Fruit fly (Drosophila melanogaster): Measurements from ENCODE around the gene CG6739.

CG6739 gene

DNA sequence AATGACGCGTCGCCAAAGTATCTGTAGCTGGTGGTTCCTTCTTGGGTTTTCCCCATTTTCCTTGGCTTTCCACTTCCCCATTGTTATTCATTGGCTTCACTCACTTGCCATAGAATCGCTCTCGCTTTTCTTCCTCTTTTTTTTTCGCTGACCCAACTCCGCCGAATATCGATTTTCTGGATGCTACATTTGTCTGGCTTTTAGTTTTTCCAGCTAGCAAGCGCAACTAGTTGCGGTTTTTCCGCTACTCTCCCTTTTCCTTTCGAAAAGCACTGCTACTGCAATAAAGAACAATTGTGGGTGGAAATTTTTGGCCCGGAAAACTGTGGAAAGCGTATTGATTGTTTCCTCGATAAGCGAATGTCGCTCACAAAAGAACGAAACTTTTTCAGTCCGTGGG is 21.1 kb upstream of the CG6739 start:
- no peak for TF ChIP-seq noc (tag; optimal IDR thresholded peaks at IDR 0.05)

dm6 chr2L:7592858-7593257 is 15.3 kb upstream of the CG6739 start:
- TF ChIP-seq noc (tag; optimal IDR thresholded peaks at IDR 0.05), result no peak

dm6 chr2L:7596862-7597261 is 11.3 kb upstream of the CG6739 start:
- TF ChIP-seq noc (tag; optimal IDR thresholded peaks at IDR 0.05), result no peak

DNA sequence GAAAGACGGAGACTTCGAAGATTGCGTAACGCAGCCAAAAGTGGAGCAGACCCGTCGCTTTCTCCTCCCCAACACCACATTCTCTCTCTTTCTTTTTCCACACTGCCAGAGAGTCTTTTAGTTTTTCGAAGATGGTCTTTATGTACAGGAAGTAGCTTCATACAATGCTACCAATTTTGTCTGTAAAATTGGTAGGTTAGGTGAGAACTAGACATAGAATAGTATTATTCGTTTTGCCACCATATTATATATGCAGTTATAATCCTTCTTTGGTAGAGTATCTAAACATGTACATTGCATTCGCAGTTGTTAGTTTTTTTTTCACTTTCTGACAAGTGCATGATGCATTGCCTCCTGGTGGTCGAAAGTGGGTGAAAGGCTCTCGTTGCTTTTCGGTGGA is 10.8 kb upstream of the CG6739 start:
- no peak for TF ChIP-seq noc (tag; optimal IDR thresholded peaks at IDR 0.05)

DNA sequence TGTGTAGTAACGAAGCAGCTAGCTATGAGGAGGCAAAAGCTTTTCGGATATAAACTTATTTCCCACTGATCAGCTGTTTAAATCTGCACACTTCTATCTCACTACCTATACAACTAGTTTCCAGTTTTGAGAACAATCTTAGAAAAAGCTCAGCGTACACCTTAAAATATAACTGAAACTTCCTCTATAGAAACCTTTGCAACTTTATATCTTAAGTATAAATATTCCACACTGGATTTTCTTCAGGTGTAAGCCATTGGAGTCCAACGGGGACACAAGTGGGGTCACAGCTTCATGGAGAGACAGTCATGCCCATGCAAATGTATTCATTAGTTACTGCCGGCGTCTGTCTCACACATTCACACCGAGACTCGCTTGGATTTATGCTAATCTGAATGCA is 9.9 kb upstream of the CG6739 start:
- no peak for TF ChIP-seq noc (tag; optimal IDR thresholded peaks at IDR 0.05)

dm6 chr2L:7598697-7599096 is 9.5 kb upstream of the CG6739 start:
- no peak for TF ChIP-seq noc (tag; optimal IDR thresholded peaks at IDR 0.05)

DNA sequence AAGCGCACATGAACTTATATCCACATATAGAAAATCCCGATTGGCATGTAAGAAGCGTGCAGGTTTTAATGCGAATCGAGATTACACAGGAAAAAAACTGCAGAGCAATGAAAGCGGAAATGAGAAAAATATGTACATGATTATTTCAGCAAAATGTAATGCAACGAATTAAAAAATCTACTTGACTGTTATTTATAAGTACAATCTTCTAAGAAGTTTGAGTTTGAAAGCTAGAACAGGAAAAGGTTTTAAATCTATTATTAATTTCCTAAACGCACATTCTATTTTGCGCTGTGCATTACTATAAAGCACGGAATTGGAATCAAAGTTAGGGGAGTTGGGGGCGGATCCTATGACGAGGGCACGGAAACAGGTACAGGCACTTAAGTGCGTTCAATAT is 6.3 kb upstream of the CG6739 start:
- TF ChIP-seq noc (tag; optimal IDR thresholded peaks at IDR 0.05), result peak; percentile 41

DNA sequence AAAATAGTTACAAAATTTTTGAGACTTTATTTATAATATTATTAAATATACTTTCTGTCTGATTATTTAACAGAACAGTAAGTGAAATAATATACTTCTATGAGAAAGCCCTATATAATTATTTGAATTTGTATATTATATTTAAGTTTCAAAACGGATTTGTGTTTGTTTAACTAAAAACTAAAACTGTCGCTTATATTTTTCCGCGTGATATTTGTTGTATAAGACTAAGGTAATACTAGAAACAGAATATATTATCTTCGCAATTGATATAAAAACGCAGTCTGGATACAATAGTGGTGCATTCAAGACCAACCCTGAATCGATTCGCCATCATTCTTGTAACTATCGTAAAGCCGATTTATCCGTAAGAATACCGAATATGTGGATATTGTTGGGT is 2.9 kb upstream of the CG6739 start, which contains the start of gene Cyp4d21:
Gene Cyp4d21, plus strand, starts transcription at position 301 of the 400 bp plus-strand sequence.
- no peak for TF ChIP-seq noc (tag; optimal IDR thresholded peaks at IDR 0.05)

DNA sequence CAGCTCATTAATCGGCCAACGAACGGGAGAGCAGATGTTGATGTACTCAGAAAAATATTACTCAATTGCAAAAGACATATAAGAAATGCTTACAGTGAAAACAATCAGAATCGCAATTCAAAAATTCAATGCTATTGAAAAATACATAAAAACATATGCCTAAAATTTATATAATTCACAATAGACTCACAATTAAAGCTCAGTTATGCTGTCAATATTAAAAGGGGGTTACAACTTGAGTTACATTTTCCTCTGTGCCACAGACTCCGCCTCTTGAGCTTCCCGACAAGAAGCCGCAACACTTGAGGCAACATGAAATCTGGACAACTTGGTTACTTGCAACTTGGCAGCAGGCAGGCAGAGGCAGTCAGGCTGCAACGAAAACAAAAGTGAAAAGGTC is 3.4 kb downstream of the CG6739 start:
- no peak for TF ChIP-seq noc (tag; optimal IDR thresholded peaks at IDR 0.05)

DNA sequence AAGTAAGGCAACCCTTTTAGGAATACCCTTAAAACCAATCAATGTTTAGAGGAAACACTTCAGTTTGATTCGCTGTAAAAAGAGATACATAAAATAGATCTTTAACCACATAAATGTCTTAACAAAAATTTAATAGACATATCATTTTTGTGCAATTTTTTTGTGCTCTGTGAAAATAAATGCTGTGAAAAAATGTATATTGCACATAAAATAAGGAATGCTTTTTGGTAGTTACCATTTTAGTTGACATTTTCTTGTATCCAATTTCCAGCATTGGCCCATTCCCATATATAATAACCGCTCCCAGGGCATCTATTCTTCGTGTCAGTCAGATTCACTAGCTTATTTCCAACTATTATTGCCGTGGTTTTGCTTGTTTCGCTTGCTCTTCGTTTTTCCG is 4.0 kb downstream of the CG6739 start:
- TF ChIP-seq noc (tag; optimal IDR thresholded peaks at IDR 0.05), result no peak

dm6 chr2L:7616830-7617229 is 8.6 kb downstream of the CG6739 start:
- no peak for TF ChIP-seq noc (tag; optimal IDR thresholded peaks at IDR 0.05)

DNA sequence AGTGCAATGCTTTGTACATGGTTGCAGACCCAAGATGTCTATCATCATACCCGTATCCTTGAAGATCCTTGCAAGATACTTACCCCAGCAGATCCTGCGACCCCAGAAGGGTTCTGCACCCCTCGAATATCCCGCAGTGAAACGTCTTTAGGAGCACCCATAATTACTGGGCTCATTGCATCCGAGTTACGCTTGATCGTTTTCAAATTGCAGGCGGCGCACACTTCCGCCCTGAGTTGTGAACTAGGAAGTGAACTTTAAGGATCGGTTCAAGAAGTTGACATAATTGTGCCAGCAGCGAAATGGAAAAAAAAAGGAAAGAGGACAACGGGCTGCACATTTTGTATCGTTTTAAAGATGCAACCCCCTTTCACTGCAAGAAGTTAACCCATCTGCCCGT is 10.4 kb downstream of the CG6739 start:
- TF ChIP-seq noc (tag; optimal IDR thresholded peaks at IDR 0.05), result no peak

dm6 chr2L:7619234-7619633 is 11.0 kb downstream of the CG6739 start:
- no peak for TF ChIP-seq noc (tag; optimal IDR thresholded peaks at IDR 0.05)

DNA sequence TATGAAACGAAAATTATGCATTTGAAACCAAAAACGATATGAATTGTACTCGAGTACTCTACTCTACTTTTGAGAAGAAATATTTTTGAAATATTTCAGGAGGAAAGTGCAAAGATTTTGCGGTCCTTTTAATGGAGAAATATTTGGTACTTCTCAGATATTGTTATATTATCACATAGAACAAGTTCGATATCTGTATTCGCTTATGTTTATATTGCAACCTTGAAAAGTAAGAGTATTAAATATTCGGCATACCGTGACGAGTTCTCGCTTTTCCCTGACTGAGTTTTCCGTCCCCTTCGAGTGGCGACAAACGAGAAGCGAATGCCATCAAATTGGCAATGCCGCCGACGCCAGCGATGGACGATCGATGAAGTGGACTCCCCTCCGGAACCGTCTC is 13.5 kb downstream of the CG6739 start:
- no peak for TF ChIP-seq noc (tag; optimal IDR thresholded peaks at IDR 0.05)

- no peak for TF ChIP-seq noc (tag; optimal IDR thresholded peaks at IDR 0.05)
These were observed 16.1 kb downstream of the CG6739 start for dm6 chr2L:7624096-7624843.

DNA sequence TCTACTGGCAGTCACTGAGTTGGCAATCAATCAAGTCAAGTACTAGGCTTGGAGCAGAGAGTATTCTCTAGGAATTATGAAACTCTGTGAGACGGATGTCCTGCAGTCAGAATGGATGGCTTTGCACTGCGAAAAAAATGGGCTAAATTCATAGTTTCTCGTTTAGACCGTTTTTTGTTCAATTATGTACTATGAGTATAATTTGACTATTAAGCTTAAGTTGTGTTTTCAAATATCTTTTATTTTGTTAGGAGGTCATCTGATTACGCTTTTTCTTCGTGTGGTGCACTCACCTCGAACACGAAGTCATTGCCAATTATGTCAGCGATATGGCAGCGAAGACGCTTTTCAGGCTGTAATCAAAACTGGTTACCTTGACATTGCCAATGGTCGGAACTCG is 19.3 kb downstream of the CG6739 start:
- TF ChIP-seq noc (tag; optimal IDR thresholded peaks at IDR 0.05), result no peak

DNA sequence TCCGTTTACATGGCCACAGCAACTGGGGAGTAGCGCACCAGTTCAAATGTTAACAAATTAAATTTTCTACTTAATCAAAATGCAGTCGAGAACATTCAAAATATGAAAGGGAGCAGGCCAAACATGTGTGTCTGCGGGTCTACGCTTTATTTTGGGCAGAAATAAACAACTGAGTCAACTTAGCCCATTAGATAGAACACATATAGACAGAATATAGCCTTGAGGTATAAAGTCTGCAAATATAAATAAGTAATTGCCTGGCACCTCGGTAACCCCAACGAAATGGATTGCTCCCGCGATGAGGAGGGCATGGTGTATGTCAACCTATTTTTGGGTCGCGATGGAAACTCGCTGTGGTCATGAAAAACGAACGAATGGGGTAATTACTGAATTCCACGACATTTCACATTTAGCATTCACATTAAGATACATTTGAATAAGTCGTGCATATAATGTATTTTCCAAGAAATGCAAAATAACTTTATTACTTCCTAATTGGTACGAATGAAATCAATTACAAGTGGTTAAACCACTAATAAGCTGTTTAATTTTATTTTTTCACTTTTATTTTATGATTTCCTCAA is 20.3 kb downstream of the CG6739 start:
- TF ChIP-seq noc (tag; optimal IDR thresholded peaks at IDR 0.05), result no peak

dm6 chr2L:7630673-7631072 is 22.5 kb downstream of the CG6739 start:
- no peak for TF ChIP-seq noc (tag; optimal IDR thresholded peaks at IDR 0.05)

All from whole organism, larva.